Fruit fly (Drosophila melanogaster) whole organism, pupa: Measurements from ENCODE around the gene CG31207.

Source experiments
- CG10348 ChIP-seq: fragments of 200-800 bp; sonication (Bioruptor generic); IDR thresholded peaks from 2 replicates; pipeline ENCODE4 v1.3.6; 2022; ENCODE audit warnings: missing biosample characterization, missing genetic modification characterization
- CG12605 ChIP-seq: fragments of 200-800 bp; sonication (Bioruptor generic); IDR thresholded peaks from 2 replicates; pipeline ENCODE4 v1.3.6; 2022; ENCODE audit warnings: missing biosample characterization, missing genetic modification characterization
- CG13204 ChIP-seq: fragments of 200-800 bp; sonication (Bioruptor generic); optimal IDR thresholded peaks from 2 replicates; lab custom pipeline; 2018; ENCODE audit warnings: missing biosample characterization, mild to moderate bottlenecking, missing genetic modification characterization, moderate library complexity
- CG14655 ChIP-seq: fragments of 200-800 bp; sonication (Bioruptor generic); optimal IDR thresholded peaks from 3 replicates; lab custom pipeline; 2017; ENCODE audit warnings: mild to moderate bottlenecking, missing biosample characterization, missing genetic modification reagents, missing genetic modification characterization
- CG15710 ChIP-seq: fragments of 200-800 bp; sonication (Bioruptor generic); optimal IDR thresholded peaks from 2 replicates; lab custom pipeline; 2018; ENCODE audit warnings: missing biosample characterization, mild to moderate bottlenecking, missing genetic modification characterization, moderate library complexity
- CG17806 ChIP-seq: fragments of 200-800 bp; sonication (Bioruptor generic); optimal IDR thresholded peaks from 2 replicates; lab custom pipeline; 2018; ENCODE audit warnings: missing biosample characterization, mild to moderate bottlenecking, missing genetic modification characterization, moderate library complexity
- CG32121 ChIP-seq: fragments of 200-800 bp; sonication (Bioruptor generic); IDR thresholded peaks from 2 replicates; pipeline ENCODE4 v1.3.6; 2022; ENCODE audit warnings: missing biosample characterization, missing genetic modification characterization
- CG34367 ChIP-seq: fragments of 200-800 bp; sonication (Bioruptor generic); optimal IDR thresholded peaks from 2 replicates; lab custom pipeline; 2018; ENCODE audit warnings: missing biosample characterization, mild to moderate bottlenecking, missing genetic modification characterization
- CG4496 ChIP-seq: fragments of 200-800 bp; sonication (Bioruptor generic); IDR thresholded peaks from 3 replicates; pipeline ENCODE4 v1.3.6; 2022; ENCODE audit warnings: missing biosample characterization, missing genetic modification characterization
- CG8159 ChIP-seq: fragments of 200-800 bp; sonication (Bioruptor generic); optimal IDR thresholded peaks from 3 replicates; lab custom pipeline; 2018; ENCODE audit warnings: missing biosample characterization, mild to moderate bottlenecking, missing genetic modification characterization, moderate library complexity
- CG8301 ChIP-seq: fragments of 200-800 bp; sonication (Bioruptor generic); optimal IDR thresholded peaks from 2 replicates; lab custom pipeline; 2018; ENCODE audit warnings: missing biosample characterization, mild to moderate bottlenecking, missing genetic modification characterization
- CG9948 ChIP-seq: fragments of 200-800 bp; sonication (Bioruptor generic); optimal IDR thresholded peaks from 2 replicates; lab custom pipeline; 2018; ENCODE audit warnings: missing biosample characterization, mild to moderate bottlenecking, missing genetic modification characterization, moderate library complexity
- D1 ChIP-seq: fragments of 200-800 bp; sonication (Bioruptor generic); optimal IDR thresholded peaks from 2 replicates; lab custom pipeline; 2018; ENCODE audit warnings: missing biosample characterization, mild to moderate bottlenecking, missing genetic modification characterization, moderate library complexity
- EcR ChIP-seq: fragments of 200-800 bp; sonication (Bioruptor generic); optimal IDR thresholded peaks from 3 replicates; lab custom pipeline; 2019; ENCODE audit warnings: missing biosample characterization, missing genetic modification characterization, mild to moderate bottlenecking, moderate library complexity, missing genetic modification reagents
- Ets98B ChIP-seq: fragments of 200-800 bp; sonication (Bioruptor generic); IDR thresholded peaks from 2 replicates; pipeline ENCODE4 v1.3.6; 2022; ENCODE audit warnings: missing biosample characterization, missing genetic modification characterization
- Pif1A ChIP-seq: fragments of 200-800 bp; sonication (Bioruptor generic); optimal IDR thresholded peaks from 3 replicates; lab custom pipeline; 2016; ENCODE audit warnings: missing biosample characterization, missing genetic modification characterization
- Pif1B ChIP-seq: fragments of 200-800 bp; sonication (Bioruptor generic); optimal IDR thresholded peaks from 3 replicates; lab custom pipeline; 2016; ENCODE audit warnings: missing biosample characterization, missing genetic modification characterization
- Snoo ChIP-seq: fragments of 200-800 bp; sonication (Bioruptor generic); optimal IDR thresholded peaks from 3 replicates; lab custom pipeline; 2017; ENCODE audit warnings: missing biosample characterization, mild to moderate bottlenecking, missing genetic modification characterization, inconsistent platforms
- fd96Ca ChIP-seq: fragments of 200-800 bp; sonication (Bioruptor generic); IDR thresholded peaks from 3 replicates; pipeline ENCODE4 v1.3.6; 2022; ENCODE audit warnings: missing biosample characterization, missing genetic modification characterization
- gl ChIP-seq: fragments of 200-800 bp; sonication (Bioruptor generic); optimal IDR thresholded peaks from 2 replicates; lab custom pipeline; 2018; ENCODE audit warnings: missing biosample characterization, mild to moderate bottlenecking, missing genetic modification characterization
- rn ChIP-seq: fragments of 200-800 bp; sonication (Bioruptor generic); IDR thresholded peaks from 2 replicates; pipeline ENCODE4 v1.3.6; 2022; ENCODE audit warnings: missing biosample characterization, missing genetic modification characterization

CG31207 gene

dm6 chr3R:21065010-21065695 lies 18.3 kb upstream of the CG31207 start, which contains the start of gene AnxB9:
TSS of gene AnxB9 (plus strand) at chr3R:21065241.
- TF ChIP-seq Ets98B (GFP tag; lab: Robert Waterston, UW) (peak; percentile 47), CG10348 (GFP tag; lab: Robert Waterston, UW) (no peak), CG12605 (GFP tag; lab: Robert Waterston, UW) (peak; percentile 51; the same call in 1 of the 2 replicates), CG34367 (tag; lab: Kevin White, UChicago) (no peak), CG9948 (tag; lab: Kevin White, UChicago) (no peak), CG4496 (GFP tag; lab: Robert Waterston, UW) (peak; percentile 56; the same call in 1 of the 3 replicates), Pif1B (GFP tag; lab: Kevin White, UChicago) (peak; percentile 25), CG32121 (peak; percentile 51; the same call in 1 of the 2 replicates), rn (GFP tag; lab: Robert Waterston, UW) (no peak), CG13204 (GFP tag; lab: Kevin White, UChicago) (no peak), CG8159 (tag; lab: Kevin White, UChicago) (no peak), CG8301 (tag; lab: Kevin White, UChicago) (no peak), Snoo (peak; percentile 12), gl (tag; lab: Kevin White, UChicago) (no peak), CG17806 (peak; percentile 4), CG14655 (GFP tag; lab: Kevin White, UChicago) (no peak), Pif1A (GFP tag; lab: Kevin White, UChicago) (peak; percentile 32), fd96Ca (GFP tag; lab: Robert Waterston, UW) (no peak), EcR (GFP tag; lab: Kevin White, UChicago) (peak; percentile 3), CG15710 (tag; lab: Kevin White, UChicago) (peak; percentile 3), D1 (tag; lab: Kevin White, UChicago) (no peak)

DNA sequence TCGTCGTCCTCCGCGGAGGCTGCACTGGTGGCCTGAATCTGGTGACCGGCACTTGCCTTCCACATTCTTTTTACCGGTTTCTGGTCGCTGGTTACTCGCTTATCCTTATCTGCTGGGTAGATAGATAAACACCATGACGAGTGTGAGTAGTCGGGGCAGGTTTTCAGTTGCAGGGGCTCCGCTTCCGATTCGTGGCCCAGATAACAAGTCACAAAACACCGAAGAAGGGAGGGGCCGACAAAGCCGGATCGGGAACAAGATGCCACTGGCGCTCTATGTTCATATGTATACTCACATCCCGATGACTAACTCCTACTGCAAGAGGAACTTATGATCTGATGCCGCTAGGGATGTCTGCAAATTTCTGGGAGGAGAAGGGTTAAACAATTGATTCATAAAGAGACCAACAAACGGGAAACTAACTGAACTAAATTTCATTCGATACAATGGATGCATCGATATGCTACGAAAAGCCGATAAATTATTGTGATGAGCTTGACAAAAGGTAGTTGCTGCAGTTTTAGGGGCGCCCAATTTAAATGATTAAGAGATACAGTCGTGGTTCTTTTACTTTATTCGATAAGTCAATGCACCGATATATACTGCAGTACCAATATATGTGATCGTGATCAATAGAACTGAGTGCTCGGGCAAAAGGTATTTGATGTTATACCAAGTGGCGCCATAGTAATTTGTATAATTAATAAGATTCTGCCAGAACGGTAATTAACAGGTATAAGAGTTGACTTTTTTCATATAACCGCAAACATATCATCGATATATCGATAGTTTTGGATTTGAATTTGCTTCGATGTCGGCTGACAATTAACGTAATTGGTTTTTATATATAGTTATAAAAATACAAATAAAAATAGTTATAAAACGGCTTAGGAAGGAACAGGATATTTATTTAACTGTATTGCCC lies 17.4 kb upstream of the CG31207 start, which contains the start of gene Cortactin:
TSS of gene Cortactin (minus strand) at position 472 of the 925 bp plus-strand sequence.
- TF ChIP-seq CG4496 (GFP tag; lab: Robert Waterston, UW): no peak
- peak; percentile 41 for TF ChIP-seq EcR (GFP tag; lab: Kevin White, UChicago)

- TF ChIP-seq CG15710 (tag; lab: Kevin White, UChicago) (no peak), EcR (GFP tag; lab: Kevin White, UChicago) (no peak), CG4496 (GFP tag; lab: Robert Waterston, UW) (no peak), CG32121 (no peak), Pif1A (GFP tag; lab: Kevin White, UChicago) (no peak), rn (GFP tag; lab: Robert Waterston, UW) (no peak), CG13204 (GFP tag; lab: Kevin White, UChicago) (no peak), fd96Ca (GFP tag; lab: Robert Waterston, UW) (no peak), Pif1B (GFP tag; lab: Kevin White, UChicago) (no peak), Ets98B (GFP tag; lab: Robert Waterston, UW) (no peak), CG12605 (GFP tag; lab: Robert Waterston, UW) (no peak), CG8301 (tag; lab: Kevin White, UChicago) (no peak), CG34367 (tag; lab: Kevin White, UChicago) (no peak), CG8159 (tag; lab: Kevin White, UChicago) (no peak), CG14655 (GFP tag; lab: Kevin White, UChicago) (no peak), CG9948 (tag; lab: Kevin White, UChicago) (no peak), Snoo (no peak)
Measured at dm6 chr3R:21063433-21063832, 16.6 kb upstream of the CG31207 start.

- no peak for TF ChIP-seq Snoo
- no peak for TF ChIP-seq CG14655 (GFP tag; lab: Kevin White, UChicago)
- no peak for TF ChIP-seq D1 (tag; lab: Kevin White, UChicago)
- peak; percentile 86 for TF ChIP-seq EcR (GFP tag; lab: Kevin White, UChicago)
- 0 out of 2 replicates have a peak, but pooled peaks have one; percentile 12 for TF ChIP-seq CG12605 (GFP tag; lab: Robert Waterston, UW)
- no peak for TF ChIP-seq CG8301 (tag; lab: Kevin White, UChicago)
- TF ChIP-seq CG15710 (tag; lab: Kevin White, UChicago): no peak
- TF ChIP-seq CG4496 (GFP tag; lab: Robert Waterston, UW): peak; percentile 55; the same call in 2 of the 3 replicates
- peak; percentile 41; the same call in 1 of the 2 replicates for TF ChIP-seq Ets98B (GFP tag; lab: Robert Waterston, UW)
- no peak for TF ChIP-seq CG17806
- no peak for TF ChIP-seq CG13204 (GFP tag; lab: Kevin White, UChicago)
Measured at dm6 chr3R:21060430-21061245, 13.8 kb upstream of the CG31207 start, which contains the start of gene Mvl. TSS of gene Mvl (minus strand) at chr3R:21060800.
